Fruit fly (Drosophila melanogaster) whole organism, prepupa: ENCODE results near the gene CG33262.

ENCODE experiments used
- Blimp-1 ChIP-seq: fragments of 200-800 bp; sonication (Bioruptor generic); optimal IDR thresholded peaks from 3 replicates; lab custom pipeline; 2017; ENCODE audit warnings: missing biosample characterization, missing genetic modification characterization, mild to moderate bottlenecking, moderate library complexity, missing genetic modification reagents
- CG10631 ChIP-seq: fragments of 200-800 bp; sonication (Bioruptor generic); optimal IDR thresholded peaks from 2 replicates; lab custom pipeline; 2016; ENCODE audit warnings: missing biosample characterization, missing genetic modification characterization
- CG11294 ChIP-seq: fragments of 200-800 bp; sonication (Bioruptor generic); IDR thresholded peaks from 2 replicates; pipeline ENCODE4 v1.3.6; 2022; ENCODE audit warnings: missing biosample characterization, missing genetic modification characterization
- CG11902 ChIP-seq: fragments of 200-800 bp; sonication (Bioruptor generic); optimal IDR thresholded peaks from 3 replicates; lab custom pipeline; 2016; ENCODE audit warnings: missing biosample characterization, missing genetic modification characterization
- CG15336 ChIP-seq: fragments of 200-800 bp; sonication (Bioruptor generic); IDR thresholded peaks from 2 replicates; pipeline ENCODE4 v1.3.6; 2022; ENCODE audit warnings: missing biosample characterization, missing genetic modification characterization
- CG1621 ChIP-seq: fragments of 200-800 bp; sonication (Bioruptor generic); optimal IDR thresholded peaks from 3 replicates; lab custom pipeline; 2018; ENCODE audit warnings: missing biosample characterization, mild to moderate bottlenecking, missing genetic modification characterization
- CG16779 ChIP-seq: fragments of 200-800 bp; sonication (Bioruptor generic); optimal IDR thresholded peaks from 3 replicates; lab custom pipeline; 2017; ENCODE audit warnings: missing biosample characterization, mild to moderate bottlenecking, missing genetic modification characterization
- CG3032 ChIP-seq: fragments of 200-800 bp; optimal IDR thresholded peaks from 2 replicates; lab custom pipeline; 2019; ENCODE audit warnings: missing biosample characterization, mild to moderate bottlenecking, missing genetic modification characterization, moderate library complexity
- CG31627 ChIP-seq: fragments of 200-800 bp; sonication (Bioruptor generic); optimal IDR thresholded peaks from 3 replicates; lab custom pipeline; 2016; ENCODE audit warnings: missing biosample characterization, missing genetic modification characterization
- CG32006 ChIP-seq: fragments of 200-800 bp; sonication (Bioruptor generic); optimal IDR thresholded peaks from 3 replicates; lab custom pipeline; 2017; ENCODE audit warnings: missing biosample characterization, mild to moderate bottlenecking, missing genetic modification characterization
- CG34406 ChIP-seq: fragments of 200-800 bp; sonication (Bioruptor generic); optimal IDR thresholded peaks from 3 replicates; lab custom pipeline; 2016; ENCODE audit warnings: missing biosample characterization, missing genetic modification characterization
- CG3919 ChIP-seq: fragments of 200-800 bp; sonication (Bioruptor generic); optimal IDR thresholded peaks from 3 replicates; lab custom pipeline; 2016; ENCODE audit warnings: missing biosample characterization, missing genetic modification characterization
- CG6163 ChIP-seq: fragments of 200-800 bp; sonication (Bioruptor generic); IDR thresholded peaks from 3 replicates; pipeline ENCODE4 v1.3.6; 2022; ENCODE audit warnings: missing biosample characterization, missing genetic modification characterization
- CG6276 ChIP-seq: fragments of 200-800 bp; sonication (Bioruptor generic); optimal IDR thresholded peaks from 2 replicates; lab custom pipeline; 2017; ENCODE audit warnings: missing biosample characterization, mild to moderate bottlenecking, missing genetic modification characterization
- CG6792 ChIP-seq: fragments of 200-800 bp; sonication (Bioruptor generic); optimal IDR thresholded peaks from 3 replicates; lab custom pipeline; 2016; ENCODE audit warnings: missing biosample characterization, missing genetic modification characterization
- CG6808 ChIP-seq: fragments of 200-800 bp; sonication (Bioruptor generic); optimal IDR thresholded peaks from 3 replicates; lab custom pipeline; 2017; ENCODE audit warnings: missing biosample characterization, missing genetic modification characterization, mild to moderate bottlenecking, moderate library complexity, missing genetic modification reagents
- CG6854 ChIP-seq: fragments of 200-800 bp; sonication (Bioruptor generic); optimal IDR thresholded peaks from 2 replicates; lab custom pipeline; 2017; ENCODE audit warnings: missing biosample characterization, mild to moderate bottlenecking, missing genetic modification characterization
- CG7368 ChIP-seq: fragments of 200-800 bp; sonication (Bioruptor generic); optimal IDR thresholded peaks from 3 replicates; lab custom pipeline; 2016; ENCODE audit warnings: missing biosample characterization, missing genetic modification characterization
- CG8119 ChIP-seq: fragments of 200-800 bp; sonication (Bioruptor generic); IDR thresholded peaks from 3 replicates; pipeline ENCODE4 v1.3.6; 2022; ENCODE audit warnings: missing biosample characterization, missing genetic modification characterization
- CG8319 ChIP-seq: fragments of 200-800 bp; sonication (Bioruptor generic); optimal IDR thresholded peaks from 3 replicates; lab custom pipeline; 2016; ENCODE audit warnings: missing biosample characterization, missing genetic modification characterization
- CG8632 ChIP-seq: fragments of 200-800 bp; sonication (Bioruptor generic); optimal IDR thresholded peaks from 3 replicates; lab custom pipeline; 2016; ENCODE audit warnings: missing biosample characterization, missing genetic modification characterization
- CG9139 ChIP-seq: fragments of 200-800 bp; sonication (Bioruptor generic); optimal IDR thresholded peaks from 3 replicates; lab custom pipeline; 2017; ENCODE audit warnings: missing biosample characterization, mild to moderate bottlenecking, missing genetic modification characterization
- Eip75B ChIP-seq: fragments of 200-800 bp; sonication (Bioruptor generic); optimal IDR thresholded peaks from 3 replicates; lab custom pipeline; 2016; ENCODE audit warnings: missing biosample characterization, missing genetic modification characterization
- Eip78C ChIP-seq: fragments of 200-800 bp; sonication (Bioruptor generic); peaks from one replicate; lab custom pipeline; 2016; ENCODE audit warnings: missing biosample characterization, missing genetic modification characterization
- Eip93F ChIP-seq: fragments of 200-800 bp; sonication (Bioruptor generic); optimal IDR thresholded peaks from 2 replicates; lab custom pipeline; 2016; ENCODE audit warnings: missing biosample characterization, mild to moderate bottlenecking, missing genetic modification characterization
- Ets21C ChIP-seq: fragments of 200-800 bp; sonication (Bioruptor generic); optimal IDR thresholded peaks from 3 replicates; lab custom pipeline; 2016; ENCODE audit warnings: missing biosample characterization, missing genetic modification characterization
- Ets96B ChIP-seq: fragments of 200-800 bp; optimal IDR thresholded peaks from 2 replicates; lab custom pipeline; 2019; ENCODE audit warnings: missing biosample characterization, mild to moderate bottlenecking, missing genetic modification characterization, moderate library complexity
- Hr38 ChIP-seq: sonication (Bioruptor generic); optimal IDR thresholded peaks from 2 replicates; lab custom pipeline; 2016; ENCODE audit warnings: missing biosample characterization, missing genetic modification characterization
- Hr39 ChIP-seq: fragments of 200-800 bp; sonication (Bioruptor generic); optimal IDR thresholded peaks from 2 replicates; lab custom pipeline; 2016; ENCODE audit warnings: missing biosample characterization, missing genetic modification characterization
- Hr4 ChIP-seq: fragments of 200-800 bp; sonication (Bioruptor generic); optimal IDR thresholded peaks from 3 replicates; lab custom pipeline; 2016; ENCODE audit warnings: missing biosample characterization, missing genetic modification characterization
- Lpt ChIP-seq: fragments of 200-800 bp; sonication (Bioruptor generic); optimal IDR thresholded peaks from 3 replicates; lab custom pipeline; 2016; ENCODE audit warnings: missing biosample characterization, missing genetic modification characterization
- OdsH ChIP-seq: fragments of 200-800 bp; sonication (Bioruptor generic); optimal IDR thresholded peaks from 3 replicates; lab custom pipeline; 2016; ENCODE audit warnings: missing biosample characterization, missing genetic modification characterization
- Smox ChIP-seq: fragments of 200-800 bp; sonication (Bioruptor generic); optimal IDR thresholded peaks from 3 replicates; lab custom pipeline; 2016; ENCODE audit warnings: missing biosample characterization, missing genetic modification characterization
- Sox102F ChIP-seq: fragments of 200-800 bp; sonication (Bioruptor generic); optimal IDR thresholded peaks from 2 replicates; lab custom pipeline; 2016; ENCODE audit warnings: missing biosample characterization, mild to moderate bottlenecking, missing genetic modification characterization
- Sox14 ChIP-seq: fragments of 200-800 bp; sonication (Bioruptor generic); optimal IDR thresholded peaks from 3 replicates; lab custom pipeline; 2016; ENCODE audit warnings: missing biosample characterization, missing genetic modification characterization
- Sox15 ChIP-seq: fragments of 200-800 bp; sonication (Bioruptor generic); optimal IDR thresholded peaks from 3 replicates; lab custom pipeline; 2016; ENCODE audit warnings: missing biosample characterization, missing genetic modification characterization
- achi ChIP-seq: fragments of 200-800 bp; sonication (Bioruptor generic); optimal IDR thresholded peaks from 3 replicates; lab custom pipeline; 2016; ENCODE audit warnings: missing biosample characterization, missing genetic modification characterization
- acj6 ChIP-seq: fragments of 200-800 bp; sonication (Bioruptor generic); optimal IDR thresholded peaks from 3 replicates; lab custom pipeline; 2016; ENCODE audit warnings: missing biosample characterization, missing genetic modification characterization
- cyc ChIP-seq: fragments of 200-800 bp; sonication (Bioruptor generic); optimal IDR thresholded peaks from 3 replicates; lab custom pipeline; 2016; ENCODE audit warnings: missing biosample characterization, missing genetic modification characterization
- dac ChIP-seq: fragments of 200-800 bp; sonication (Bioruptor generic); optimal IDR thresholded peaks from 2 replicates; lab custom pipeline; 2017; ENCODE audit warnings: missing biosample characterization, mild to moderate bottlenecking, missing genetic modification characterization
- dsx ChIP-seq: fragments of 200-800 bp; optimal IDR thresholded peaks from 3 replicates; lab custom pipeline; 2019; ENCODE audit warnings: missing biosample characterization, mild to moderate bottlenecking, missing genetic modification characterization, moderate library complexity; ENCODE audit not compliant: poor library complexity, severe bottlenecking
- esn ChIP-seq: fragments of 200-800 bp; sonication (Bioruptor generic); optimal IDR thresholded peaks from 2 replicates; lab custom pipeline; 2016; ENCODE audit warnings: missing biosample characterization, mild to moderate bottlenecking, missing genetic modification characterization, moderate library complexity
- fd59A ChIP-seq: fragments of 200-800 bp; sonication (Bioruptor generic); optimal IDR thresholded peaks from 2 replicates; lab custom pipeline; 2017; ENCODE audit warnings: missing biosample characterization, mild to moderate bottlenecking, missing genetic modification characterization, missing genetic modification reagents
- fd85E ChIP-seq: fragments of 200-800 bp; sonication (Bioruptor generic); optimal IDR thresholded peaks from 3 replicates; lab custom pipeline; 2016; ENCODE audit warnings: missing biosample characterization, missing genetic modification characterization
- fkh ChIP-seq: fragments of 200-800 bp; sonication (Bioruptor generic); optimal IDR thresholded peaks from 3 replicates; lab custom pipeline; 2017; ENCODE audit warnings: missing biosample characterization, mild to moderate bottlenecking, missing genetic modification characterization, moderate library complexity
- lz ChIP-seq: fragments of 200-800 bp; sonication (Bioruptor generic); optimal IDR thresholded peaks from 3 replicates; lab custom pipeline; 2016; ENCODE audit warnings: missing biosample characterization, missing genetic modification characterization
- net ChIP-seq: fragments of 200-800 bp; sonication (Bioruptor generic); optimal IDR thresholded peaks from 3 replicates; lab custom pipeline; 2016; ENCODE audit warnings: missing biosample characterization, missing genetic modification characterization
- pdm3 ChIP-seq: fragments of 200-800 bp; sonication (Bioruptor generic); optimal IDR thresholded peaks from 3 replicates; lab custom pipeline; 2016; ENCODE audit warnings: missing biosample characterization, missing genetic modification characterization
- salr ChIP-seq, 2 experiments: fragments of 200-800 bp; sonication (Bioruptor generic); optimal IDR thresholded peaks; 3 replicates each; lab custom pipeline; 2016 to 2018; ENCODE audit warnings: missing biosample characterization in 2 of 2, missing genetic modification characterization in 2 of 2, mild to moderate bottlenecking in 1 of 2
- spab ChIP-seq: fragments of 200-800 bp; sonication (Bioruptor generic); optimal IDR thresholded peaks from 2 replicates; lab custom pipeline; 2017; ENCODE audit warnings: missing biosample characterization, mild to moderate bottlenecking, missing genetic modification characterization, missing genetic modification reagents
- svp ChIP-seq: fragments of 200-800 bp; sonication (Bioruptor generic); peaks from one replicate; lab custom pipeline; 2016; ENCODE audit warnings: missing biosample characterization, missing genetic modification characterization
- topi ChIP-seq: fragments of 200-800 bp; sonication (Bioruptor generic); optimal IDR thresholded peaks from 3 replicates; lab custom pipeline; 2016; ENCODE audit warnings: missing biosample characterization, missing genetic modification characterization
- vri ChIP-seq: fragments of 200-800 bp; sonication (Bioruptor generic); optimal IDR thresholded peaks from 3 replicates; lab custom pipeline; 2016; ENCODE audit warnings: missing biosample characterization, mild to moderate bottlenecking, missing genetic modification characterization

The CG33262 gene

DNA sequence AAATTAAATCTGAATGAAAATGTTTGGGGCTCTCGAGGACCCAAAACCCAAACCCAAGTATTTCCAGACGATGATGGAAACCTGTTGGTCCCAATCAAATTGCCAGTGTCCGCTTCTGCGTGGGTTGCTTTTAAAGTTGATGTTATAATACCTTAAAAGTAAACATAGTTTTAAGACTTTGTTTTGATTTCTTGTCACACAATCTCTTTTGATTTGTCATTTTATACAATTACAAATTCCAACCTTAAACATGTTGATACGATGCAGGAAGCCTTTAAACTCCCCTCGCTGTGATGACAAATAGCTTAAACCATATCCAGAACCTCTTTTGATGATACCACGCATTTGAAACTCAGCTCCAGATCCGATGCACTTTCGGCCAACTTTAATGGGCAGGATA lies 46.3 kb downstream of the CG33262 start:
- TF ChIP-seq CG16779 (tag; lab: Kevin White, UChicago), result no peak
- no peak for TF ChIP-seq Sox15 (GFP tag; lab: Kevin White, UChicago)
- TF ChIP-seq achi (GFP tag; lab: Kevin White, UChicago), result peak; percentile 45
- TF ChIP-seq Hr38 (GFP tag; lab: Kevin White, UChicago), result no peak
- TF ChIP-seq CG8319 (GFP tag; lab: Kevin White, UChicago), result no peak
- no peak for TF ChIP-seq CG6808 (GFP tag; lab: Kevin White, UChicago)
- TF ChIP-seq CG34406 (GFP tag; lab: Kevin White, UChicago), result peak; percentile 23
- peak; percentile 25; the same call in 1 of the 3 replicates for TF ChIP-seq CG8119 (GFP tag; lab: Robert Waterston, UW)
- TF ChIP-seq Eip75B (GFP tag; lab: Kevin White, UChicago), result no peak
- peak; percentile 29 for TF ChIP-seq Sox102F
- no peak for TF ChIP-seq CG11902
- TF ChIP-seq Blimp-1 (GFP tag; lab: Kevin White, UChicago), result no peak
- no peak for TF ChIP-seq Lpt (GFP tag; lab: Kevin White, UChicago)
- no peak for TF ChIP-seq CG6854
- TF ChIP-seq CG3919, result peak; percentile 31
- TF ChIP-seq dsx (GFP tag; lab: Kevin White, UChicago), result peak; percentile 11
- TF ChIP-seq CG3032 (tag; lab: Kevin White, UChicago), result no peak
- TF ChIP-seq OdsH (GFP tag; lab: Kevin White, UChicago), result peak; percentile 40
- no peak for TF ChIP-seq CG7368 (GFP tag; lab: Kevin White, UChicago)
- peak; percentile 52 for TF ChIP-seq Smox (GFP tag; lab: Kevin White, UChicago)
- TF ChIP-seq Sox14 (GFP tag; lab: Kevin White, UChicago), result peak; percentile 46
- TF ChIP-seq CG6792 (GFP tag; lab: Kevin White, UChicago), result no peak
- TF ChIP-seq spab, result no peak
- TF ChIP-seq dac (GFP tag; lab: Kevin White, UChicago), result no peak
- peak; percentile 20 for TF ChIP-seq Ets96B (tag; lab: Kevin White, UChicago)
- peak; percentile 61 for TF ChIP-seq Eip78C (GFP tag; lab: Kevin White, UChicago)
- peak; percentile 42 for TF ChIP-seq esn (GFP tag; lab: Kevin White, UChicago)
- peak; percentile 40 for TF ChIP-seq vri (GFP tag; lab: Kevin White, UChicago)
- TF ChIP-seq topi (GFP tag; lab: Kevin White, UChicago), result peak; percentile 56
- TF ChIP-seq Ets21C (GFP tag; lab: Kevin White, UChicago), result no peak
- no peak for TF ChIP-seq fkh (GFP tag; lab: Kevin White, UChicago)
- TF ChIP-seq pdm3 (GFP tag; lab: Kevin White, UChicago), result peak; percentile 36
- peak; percentile 62 for TF ChIP-seq svp (GFP tag; lab: Kevin White, UChicago)
- TF ChIP-seq salr (GFP tag; optimal IDR thresholded peaks at IDR 0.05; lab: Kevin White, UChicago), result no peak
- no peak for TF ChIP-seq net (GFP tag; lab: Kevin White, UChicago)
- peak; percentile 34 for TF ChIP-seq acj6 (GFP tag; lab: Kevin White, UChicago)
- TF ChIP-seq Eip93F (GFP tag; lab: Kevin White, UChicago), result no peak
- no peak for TF ChIP-seq fd59A
- TF ChIP-seq CG1621 (tag; lab: Kevin White, UChicago), result no peak
- TF ChIP-seq CG10631, result no peak
- TF ChIP-seq CG6163 (GFP tag; lab: Robert Waterston, UW), result peak; percentile 43; the same call in 1 of the 3 replicates
- no peak for TF ChIP-seq CG15336 (GFP tag; lab: Robert Waterston, UW)
- no peak for TF ChIP-seq CG11294 (GFP tag; lab: Robert Waterston, UW)
- no peak for TF ChIP-seq CG9139
- TF ChIP-seq CG31627, result peak; percentile 52
- TF ChIP-seq CG32006 (GFP tag; lab: Kevin White, UChicago), result peak; percentile 14
- no peak for TF ChIP-seq CG6276 (GFP tag; lab: Kevin White, UChicago)
- TF ChIP-seq Hr39 (GFP tag; lab: Kevin White, UChicago), result peak; percentile 54
- peak; percentile 33 for TF ChIP-seq lz (GFP tag; lab: Kevin White, UChicago)
- peak; percentile 40 for TF ChIP-seq cyc
- peak; percentile 3 for TF ChIP-seq CG8632 (GFP tag; lab: Kevin White, UChicago)
- TF ChIP-seq fd85E (GFP tag; lab: Kevin White, UChicago), result no peak
- no peak for TF ChIP-seq Hr4
